Worm (Caenorhabditis elegans) whole organism, L3 larva: ENCODE data around the gene rpl-36.
A peak's percentile ranks its signal among the peaks of the same experiment; 100 is the strongest.

ENCODE experiments used
- R02D3.7 ChIP-seq: fragments of 150-350 bp; optimal IDR thresholded peaks from 2 replicates; lab custom pipeline; 2014; ENCODE audit warnings: missing biosample characterization, missing genetic modification characterization
- ZK546.5 ChIP-seq: sonication (generic microtip); optimal IDR thresholded peaks from 2 replicates; lab custom pipeline; 2017; ENCODE audit warnings: missing biosample characterization, missing genetic modification characterization
- aly-2 ChIP-seq: fragments of 150-350 bp; optimal IDR thresholded peaks from 2 replicates; lab custom pipeline; 2014; ENCODE audit warnings: missing biosample characterization, missing genetic modification characterization
- ama-1 ChIP-seq: fragments of 150-350 bp; optimal IDR thresholded peaks from 2 replicates; lab custom pipeline; 2018
- ceh-16 ChIP-seq: sonication (generic microtip); optimal IDR thresholded peaks from 2 replicates; lab custom pipeline; 2017; ENCODE audit warnings: missing biosample characterization, missing genetic modification characterization
- ceh-28 ChIP-seq: fragments of 150-350 bp; optimal IDR thresholded peaks from 2 replicates; lab custom pipeline; 2014; ENCODE audit warnings: missing biosample characterization, missing genetic modification reagents, missing genetic modification characterization
- ceh-82 ChIP-seq: fragments of 150-350 bp; optimal IDR thresholded peaks from 2 replicates; lab custom pipeline; 2014; ENCODE audit warnings: missing biosample characterization, missing genetic modification characterization
- ceh-9 ChIP-seq: sonication (generic microtip); optimal IDR thresholded peaks from 2 replicates; lab custom pipeline; 2018; ENCODE audit warnings: missing biosample characterization, missing genetic modification characterization
- daf-12 ChIP-seq: fragments of 150-350 bp; optimal IDR thresholded peaks from 2 replicates; lab custom pipeline; 2014; ENCODE audit warnings: missing biosample characterization, missing genetic modification reagents, missing genetic modification characterization
- egl-27 ChIP-seq: sonication (generic microtip); optimal IDR thresholded peaks from 4 replicates; lab custom pipeline; 2017; ENCODE audit warnings: missing biosample characterization, missing genetic modification reagents, missing genetic modification characterization
- egl-5 ChIP-seq: fragments of 150-350 bp; optimal IDR thresholded peaks from 2 replicates; lab custom pipeline; 2017; ENCODE audit warnings: missing biosample characterization, missing genetic modification reagents, missing genetic modification characterization, inconsistent platforms
- elt-1 ChIP-seq: fragments of 150-350 bp; optimal IDR thresholded peaks from 2 replicates; lab custom pipeline; 2014; ENCODE audit warnings: missing biosample characterization, missing genetic modification characterization
- elt-2 ChIP-seq: sonication (generic microtip); optimal IDR thresholded peaks from 2 replicates; lab custom pipeline; 2016; ENCODE audit warnings: missing genetic modification reagents, mild to moderate bottlenecking, missing genetic modification characterization, missing compliant biosample characterization
- elt-3 ChIP-seq, 3 experiments: fragments of 150-350 bp in 1 of 3; sonication (generic microtip) in 2 of 3; optimal IDR thresholded peaks; 2 replicates in 2 of 3; 4 replicates in 1 of 3; lab custom pipeline; 2014 to 2017; ENCODE audit warnings: missing biosample characterization in 3 of 3, missing genetic modification characterization in 3 of 3
- eor-1 ChIP-seq, 2 experiments: fragments of 150-350 bp; optimal IDR thresholded peaks; 2 replicates each; lab custom pipeline; 2014 to 2018; ENCODE audit warnings: missing biosample characterization in 2 of 2, missing genetic modification characterization in 2 of 2
- fkh-10 ChIP-seq: sonication (generic microtip); optimal IDR thresholded peaks from 2 replicates; lab custom pipeline; 2017; ENCODE audit warnings: missing biosample characterization, missing genetic modification reagents, missing genetic modification characterization
- fkh-2 ChIP-seq: fragments of 150-350 bp; optimal IDR thresholded peaks from 2 replicates; lab custom pipeline; 2014; ENCODE audit warnings: missing biosample characterization, missing genetic modification reagents, missing genetic modification characterization
- fos-1 ChIP-seq: fragments of 150-350 bp; optimal IDR thresholded peaks from 2 replicates; lab custom pipeline; 2014; ENCODE audit warnings: missing biosample characterization, missing genetic modification characterization
- hmg-11 ChIP-seq: sonication (generic microtip); optimal IDR thresholded peaks from 2 replicates; lab custom pipeline; 2016; ENCODE audit warnings: missing genetic modification characterization, missing compliant biosample characterization
- jun-1 ChIP-seq: fragments of 150-350 bp; optimal IDR thresholded peaks from 2 replicates; lab custom pipeline; 2014; ENCODE audit warnings: missing biosample characterization, missing genetic modification reagents, missing genetic modification characterization
- lin-15B ChIP-seq: fragments of 150-350 bp; optimal IDR thresholded peaks from 2 replicates; lab custom pipeline; 2014; ENCODE audit warnings: missing biosample characterization, missing genetic modification characterization
- lin-39 ChIP-seq: fragments of 150-350 bp; optimal IDR thresholded peaks from 2 replicates; lab custom pipeline; 2018; ENCODE audit warnings: missing biosample characterization, missing genetic modification reagents, missing genetic modification characterization
- lsy-12 ChIP-seq: sonication (generic microtip); optimal IDR thresholded peaks from 2 replicates; lab custom pipeline; 2016; ENCODE audit warnings: mild to moderate bottlenecking, missing genetic modification characterization, missing compliant biosample characterization
- mdl-1 ChIP-seq: fragments of 150-350 bp; optimal IDR thresholded peaks from 2 replicates; lab custom pipeline; 2014; ENCODE audit warnings: missing biosample characterization, missing genetic modification characterization
- mml-1 ChIP-seq: fragments of 150-350 bp; sonication (generic microtip); optimal IDR thresholded peaks from 3 replicates; lab custom pipeline; 2014; ENCODE audit warnings: missing biosample characterization, missing genetic modification characterization
- nfya-1 ChIP-seq: sonication (generic microtip); optimal IDR thresholded peaks from 2 replicates; lab custom pipeline; 2017; ENCODE audit warnings: missing genetic modification characterization, mild to moderate bottlenecking, missing compliant biosample characterization, antibody characterized with exemption, moderate library complexity; ENCODE audit not compliant: insufficient read depth
- nhr-11 ChIP-seq: fragments of 150-350 bp; optimal IDR thresholded peaks from 2 replicates; lab custom pipeline; 2014; ENCODE audit warnings: missing biosample characterization, missing genetic modification characterization
- nhr-12 ChIP-seq: fragments of 150-350 bp; optimal IDR thresholded peaks from 2 replicates; lab custom pipeline; 2014; ENCODE audit warnings: missing biosample characterization, missing genetic modification characterization
- nhr-23 ChIP-seq: fragments of 150-350 bp; optimal IDR thresholded peaks from 2 replicates; lab custom pipeline; 2014; ENCODE audit warnings: missing biosample characterization, missing genetic modification reagents, missing genetic modification characterization
- nhr-237 ChIP-seq: fragments of 150-350 bp; optimal IDR thresholded peaks from 2 replicates; lab custom pipeline; 2014; ENCODE audit warnings: missing biosample characterization, missing genetic modification characterization
- nhr-25 ChIP-seq: sonication (generic microtip); optimal IDR thresholded peaks from 2 replicates; lab custom pipeline; 2017; ENCODE audit warnings: missing biosample characterization, missing genetic modification characterization
- nhr-28 ChIP-seq: fragments of 150-350 bp; optimal IDR thresholded peaks from 2 replicates; lab custom pipeline; 2014; ENCODE audit warnings: missing biosample characterization, missing genetic modification characterization
- nhr-43 ChIP-seq: sonication (generic microtip); optimal IDR thresholded peaks from 2 replicates; lab custom pipeline; 2016; ENCODE audit warnings: mild to moderate bottlenecking, missing genetic modification characterization, missing compliant biosample characterization; ENCODE audit not compliant: poor library complexity, severe bottlenecking
- nhr-67 ChIP-seq: fragments of 150-350 bp; optimal IDR thresholded peaks from 2 replicates; lab custom pipeline; 2014; ENCODE audit warnings: missing biosample characterization, missing genetic modification characterization
- nhr-76 ChIP-seq: fragments of 150-350 bp; sonication (generic microtip); optimal IDR thresholded peaks from 5 replicates; lab custom pipeline; 2014; ENCODE audit warnings: missing biosample characterization, missing genetic modification characterization
- nhr-77 ChIP-seq: fragments of 150-350 bp; optimal IDR thresholded peaks from 2 replicates; lab custom pipeline; 2014; ENCODE audit warnings: missing biosample characterization, missing genetic modification characterization
- pha-4 ChIP-seq: fragments of 150-350 bp; optimal IDR thresholded peaks from 2 replicates; lab custom pipeline; 2014; ENCODE audit warnings: missing biosample characterization, missing genetic modification reagents, missing genetic modification characterization
- pqm-1 ChIP-seq: fragments of 150-350 bp; optimal IDR thresholded peaks from 2 replicates; lab custom pipeline; 2017; ENCODE audit warnings: missing biosample characterization, missing genetic modification characterization, inconsistent platforms
- sea-2 ChIP-seq: fragments of 150-350 bp; sonication (generic microtip); optimal IDR thresholded peaks from 4 replicates; lab custom pipeline; 2014; ENCODE audit warnings: missing biosample characterization, missing genetic modification reagents, missing genetic modification characterization
- skn-1 ChIP-seq: fragments of 150-350 bp; optimal IDR thresholded peaks from 2 replicates; lab custom pipeline; 2014; ENCODE audit warnings: missing biosample characterization, missing genetic modification characterization
- snpc-4 ChIP-seq: fragments of 150-350 bp; optimal IDR thresholded peaks from 2 replicates; lab custom pipeline; 2014; ENCODE audit warnings: missing biosample characterization, missing genetic modification characterization
- tbx-2 ChIP-seq: sonication (generic microtip); optimal IDR thresholded peaks from 2 replicates; lab custom pipeline; 2016; ENCODE audit warnings: mild to moderate bottlenecking, missing genetic modification characterization, missing compliant biosample characterization
- unc-39 ChIP-seq: sonication (generic microtip); optimal IDR thresholded peaks from 4 replicates; lab custom pipeline; 2017; ENCODE audit warnings: missing biosample characterization, missing genetic modification characterization
- unc-62 ChIP-seq: fragments of 150-350 bp; sonication (generic microtip); optimal IDR thresholded peaks from 4 replicates; lab custom pipeline; 2014; ENCODE audit warnings: missing biosample characterization, missing genetic modification reagents, missing genetic modification characterization
- zag-1 ChIP-seq: fragments of 150-350 bp; optimal IDR thresholded peaks from 2 replicates; lab custom pipeline; 2014; ENCODE audit warnings: missing biosample characterization, missing genetic modification characterization
- ztf-11 ChIP-seq: fragments of 150-350 bp; optimal IDR thresholded peaks from 2 replicates; lab custom pipeline; 2014; ENCODE audit warnings: missing biosample characterization, missing genetic modification characterization
- ztf-4 ChIP-seq: fragments of 150-350 bp; optimal IDR thresholded peaks from 2 replicates; lab custom pipeline; 2014; ENCODE audit warnings: missing biosample characterization, missing genetic modification characterization

The rpl-36 gene

DNA sequence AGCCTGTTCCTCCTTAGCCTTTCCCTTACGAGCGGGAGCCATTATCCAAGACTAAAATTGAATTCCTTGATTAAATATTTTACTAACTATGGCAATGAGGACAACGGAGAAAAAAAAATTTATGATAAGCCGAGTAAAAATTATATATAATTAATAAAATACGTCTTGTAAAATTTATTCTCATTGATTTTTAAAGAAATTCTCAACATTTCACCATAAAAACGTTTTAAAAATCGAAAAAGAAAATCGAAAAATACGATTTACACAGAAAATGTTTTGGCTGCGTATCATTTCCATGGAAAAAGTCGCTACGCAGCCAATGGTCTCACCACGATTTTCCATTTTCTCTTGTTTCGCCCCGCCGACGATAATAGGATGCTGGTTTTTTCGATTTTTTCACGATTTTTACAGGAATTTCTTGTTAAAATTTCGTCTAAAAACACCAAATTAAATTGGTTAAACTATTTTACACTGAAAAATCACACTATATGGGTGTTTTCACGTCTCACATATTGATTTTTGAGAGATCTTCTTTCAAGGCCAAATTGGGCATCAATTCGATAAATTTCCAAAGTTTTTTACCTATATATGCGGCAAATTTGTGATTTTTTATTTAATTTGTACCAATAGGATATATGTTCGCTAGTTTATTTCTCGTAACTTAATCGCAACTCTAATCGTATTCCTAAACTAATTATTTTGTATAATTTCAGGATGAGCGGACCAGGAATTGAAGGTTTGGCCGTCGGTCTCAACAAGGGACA, at the start of gene rpl-36, which contains the start of gene rps-14:
Gene rpl-36, plus strand, starts transcription at position 714 of the 764 bp plus-strand sequence.
Gene rps-14, minus strand, starts transcription at position 51 of the 764 bp plus-strand sequence.
- TF ChIP-seq zag-1 (tag; lab: Kevin White, UChicago) (no peak), nhr-11 (tag; lab: Kevin White, UChicago) (peak; percentile 61), aly-2 (tag; lab: Kevin White, UChicago) (no peak), nhr-23 (peak; percentile 94), nhr-28 (no peak), tbx-2 (tag; lab: Kevin White, UChicago) (peak; percentile 30), fkh-10 (GFP tag; lab: Kevin White, UChicago) (peak; percentile 61), jun-1 (tag; lab: Kevin White, UChicago) (peak; percentile 72), fos-1 (tag; lab: Kevin White, UChicago) (no peak), lin-15B (peak; percentile 96), egl-5 (tag; lab: Kevin White, UChicago) (peak; percentile 78), nhr-76 (tag; lab: Kevin White, UChicago) (peak; percentile 8), ztf-11 (no peak), nhr-237 (no peak), ceh-9 (tag; lab: Kevin White, UChicago) (no peak), skn-1 (tag; lab: Kevin White, UChicago) (peak; percentile 90), snpc-4 (tag; lab: Kevin White, UChicago) (peak; percentile 65), lin-39 (tag; lab: Kevin White, UChicago) (peak; percentile 93), elt-2 (tag; lab: Kevin White, UChicago) (peak; percentile 61), mml-1 (tag; lab: Kevin White, UChicago) (no peak), nhr-25 (peak; percentile 95), nhr-12 (no peak), ztf-4 (peak; percentile 62), ZK546.5 (peak; percentile 74), daf-12 (tag; lab: Kevin White, UChicago) (no peak), ceh-16 (tag; lab: Kevin White, UChicago) (no peak), mdl-1 (tag; lab: Kevin White, UChicago) (no peak), pha-4 (tag; lab: Kevin White, UChicago) (peak; percentile 96), hmg-11 (tag; lab: Kevin White, UChicago) (peak; percentile 67), nhr-67 (tag; lab: Kevin White, UChicago) (no peak), ceh-82 (tag; lab: Kevin White, UChicago) (no peak), pqm-1 (tag; lab: Kevin White, UChicago) (peak; percentile 78), lsy-12 (tag; lab: Kevin White, UChicago) (peak; percentile 91), nfya-1 (peak; percentile 96), nhr-43 (tag; lab: Kevin White, UChicago) (peak; percentile 68), unc-39 (no peak), nhr-77 (tag; lab: Kevin White, UChicago) (no peak), ama-1 (lab: Kevin White, UChicago) (peak; percentile 85), eor-1 (tag; optimal IDR thresholded peaks at IDR 0.05; lab: Kevin White, UChicago) (no peak), fkh-2 (tag; lab: Kevin White, UChicago) (no peak), unc-62 (GFP tag; lab: Kevin White, UChicago) (no peak), elt-3 (tag; optimal IDR thresholded peaks at IDR 0.05; lab: Kevin White, UChicago) (no peak), egl-27 (peak; percentile 81), R02D3.7 (tag; lab: Kevin White, UChicago) (peak; percentile 84), sea-2 (GFP tag; lab: Kevin White, UChicago) (no peak), elt-1 (tag; lab: Kevin White, UChicago) (peak; percentile 33), ceh-28 (tag; lab: Kevin White, UChicago) (peak; percentile 40)
